Worm (Caenorhabditis elegans) whole organism, L3 larva: ENCODE measurements around the gene lbp-3.
A peak's percentile ranks its signal among the peaks of the same experiment; 100 is the strongest.

ENCODE experiments used
- R02D3.7 ChIP-seq: fragments of 150-350 bp; optimal IDR thresholded peaks from 2 replicates; lab custom pipeline; 2014; ENCODE audit warnings: missing biosample characterization, missing genetic modification characterization
- ZK546.5 ChIP-seq: sonication (generic microtip); optimal IDR thresholded peaks from 2 replicates; lab custom pipeline; 2017; ENCODE audit warnings: missing biosample characterization, missing genetic modification characterization
- ama-1 ChIP-seq: fragments of 150-350 bp; optimal IDR thresholded peaks from 2 replicates; lab custom pipeline; 2018
- ceh-16 ChIP-seq: sonication (generic microtip); optimal IDR thresholded peaks from 2 replicates; lab custom pipeline; 2017; ENCODE audit warnings: missing biosample characterization, missing genetic modification characterization
- ceh-9 ChIP-seq: sonication (generic microtip); optimal IDR thresholded peaks from 2 replicates; lab custom pipeline; 2018; ENCODE audit warnings: missing biosample characterization, missing genetic modification characterization
- egl-5 ChIP-seq: fragments of 150-350 bp; optimal IDR thresholded peaks from 2 replicates; lab custom pipeline; 2017; ENCODE audit warnings: missing biosample characterization, missing genetic modification reagents, missing genetic modification characterization, inconsistent platforms
- elt-1 ChIP-seq: fragments of 150-350 bp; optimal IDR thresholded peaks from 2 replicates; lab custom pipeline; 2014; ENCODE audit warnings: missing biosample characterization, missing genetic modification characterization
- elt-2 ChIP-seq: sonication (generic microtip); optimal IDR thresholded peaks from 2 replicates; lab custom pipeline; 2016; ENCODE audit warnings: missing genetic modification reagents, mild to moderate bottlenecking, missing genetic modification characterization, missing compliant biosample characterization
- elt-3 ChIP-seq, 3 experiments: fragments of 150-350 bp in 1 of 3; sonication (generic microtip) in 2 of 3; optimal IDR thresholded peaks; 2 replicates in 2 of 3; 4 replicates in 1 of 3; lab custom pipeline; 2014 to 2017; ENCODE audit warnings: missing biosample characterization in 3 of 3, missing genetic modification characterization in 3 of 3
- eor-1 ChIP-seq, 2 experiments: fragments of 150-350 bp; optimal IDR thresholded peaks; 2 replicates each; lab custom pipeline; 2014 to 2018; ENCODE audit warnings: missing biosample characterization in 2 of 2, missing genetic modification characterization in 2 of 2
- fkh-10 ChIP-seq: sonication (generic microtip); optimal IDR thresholded peaks from 2 replicates; lab custom pipeline; 2017; ENCODE audit warnings: missing biosample characterization, missing genetic modification reagents, missing genetic modification characterization
- fkh-2 ChIP-seq: fragments of 150-350 bp; optimal IDR thresholded peaks from 2 replicates; lab custom pipeline; 2014; ENCODE audit warnings: missing biosample characterization, missing genetic modification reagents, missing genetic modification characterization
- fos-1 ChIP-seq: fragments of 150-350 bp; optimal IDR thresholded peaks from 2 replicates; lab custom pipeline; 2014; ENCODE audit warnings: missing biosample characterization, missing genetic modification characterization
- hmg-11 ChIP-seq: sonication (generic microtip); optimal IDR thresholded peaks from 2 replicates; lab custom pipeline; 2016; ENCODE audit warnings: missing genetic modification characterization, missing compliant biosample characterization
- jun-1 ChIP-seq: fragments of 150-350 bp; optimal IDR thresholded peaks from 2 replicates; lab custom pipeline; 2014; ENCODE audit warnings: missing biosample characterization, missing genetic modification reagents, missing genetic modification characterization
- lin-15B ChIP-seq: fragments of 150-350 bp; optimal IDR thresholded peaks from 2 replicates; lab custom pipeline; 2014; ENCODE audit warnings: missing biosample characterization, missing genetic modification characterization
- lin-39 ChIP-seq: fragments of 150-350 bp; optimal IDR thresholded peaks from 2 replicates; lab custom pipeline; 2018; ENCODE audit warnings: missing biosample characterization, missing genetic modification reagents, missing genetic modification characterization
- lsy-12 ChIP-seq: sonication (generic microtip); optimal IDR thresholded peaks from 2 replicates; lab custom pipeline; 2016; ENCODE audit warnings: mild to moderate bottlenecking, missing genetic modification characterization, missing compliant biosample characterization
- mml-1 ChIP-seq: fragments of 150-350 bp; sonication (generic microtip); optimal IDR thresholded peaks from 3 replicates; lab custom pipeline; 2014; ENCODE audit warnings: missing biosample characterization, missing genetic modification characterization
- nfya-1 ChIP-seq: sonication (generic microtip); optimal IDR thresholded peaks from 2 replicates; lab custom pipeline; 2017; ENCODE audit warnings: missing genetic modification characterization, mild to moderate bottlenecking, missing compliant biosample characterization, antibody characterized with exemption, moderate library complexity; ENCODE audit not compliant: insufficient read depth
- nhr-12 ChIP-seq: fragments of 150-350 bp; optimal IDR thresholded peaks from 2 replicates; lab custom pipeline; 2014; ENCODE audit warnings: missing biosample characterization, missing genetic modification characterization
- nhr-23 ChIP-seq: fragments of 150-350 bp; optimal IDR thresholded peaks from 2 replicates; lab custom pipeline; 2014; ENCODE audit warnings: missing biosample characterization, missing genetic modification reagents, missing genetic modification characterization
- nhr-237 ChIP-seq: fragments of 150-350 bp; optimal IDR thresholded peaks from 2 replicates; lab custom pipeline; 2014; ENCODE audit warnings: missing biosample characterization, missing genetic modification characterization
- nhr-25 ChIP-seq: sonication (generic microtip); optimal IDR thresholded peaks from 2 replicates; lab custom pipeline; 2017; ENCODE audit warnings: missing biosample characterization, missing genetic modification characterization
- nhr-28 ChIP-seq: fragments of 150-350 bp; optimal IDR thresholded peaks from 2 replicates; lab custom pipeline; 2014; ENCODE audit warnings: missing biosample characterization, missing genetic modification characterization
- nhr-67 ChIP-seq: fragments of 150-350 bp; optimal IDR thresholded peaks from 2 replicates; lab custom pipeline; 2014; ENCODE audit warnings: missing biosample characterization, missing genetic modification characterization
- nhr-77 ChIP-seq: fragments of 150-350 bp; optimal IDR thresholded peaks from 2 replicates; lab custom pipeline; 2014; ENCODE audit warnings: missing biosample characterization, missing genetic modification characterization
- pha-4 ChIP-seq: fragments of 150-350 bp; optimal IDR thresholded peaks from 2 replicates; lab custom pipeline; 2014; ENCODE audit warnings: missing biosample characterization, missing genetic modification reagents, missing genetic modification characterization
- pqm-1 ChIP-seq: fragments of 150-350 bp; optimal IDR thresholded peaks from 2 replicates; lab custom pipeline; 2017; ENCODE audit warnings: missing biosample characterization, missing genetic modification characterization, inconsistent platforms
- sea-2 ChIP-seq: fragments of 150-350 bp; sonication (generic microtip); optimal IDR thresholded peaks from 4 replicates; lab custom pipeline; 2014; ENCODE audit warnings: missing biosample characterization, missing genetic modification reagents, missing genetic modification characterization
- snpc-4 ChIP-seq: fragments of 150-350 bp; optimal IDR thresholded peaks from 2 replicates; lab custom pipeline; 2014; ENCODE audit warnings: missing biosample characterization, missing genetic modification characterization
- tbx-2 ChIP-seq: sonication (generic microtip); optimal IDR thresholded peaks from 2 replicates; lab custom pipeline; 2016; ENCODE audit warnings: mild to moderate bottlenecking, missing genetic modification characterization, missing compliant biosample characterization
- unc-39 ChIP-seq: sonication (generic microtip); optimal IDR thresholded peaks from 4 replicates; lab custom pipeline; 2017; ENCODE audit warnings: missing biosample characterization, missing genetic modification characterization
- unc-62 ChIP-seq: fragments of 150-350 bp; sonication (generic microtip); optimal IDR thresholded peaks from 4 replicates; lab custom pipeline; 2014; ENCODE audit warnings: missing biosample characterization, missing genetic modification reagents, missing genetic modification characterization
- zag-1 ChIP-seq: fragments of 150-350 bp; optimal IDR thresholded peaks from 2 replicates; lab custom pipeline; 2014; ENCODE audit warnings: missing biosample characterization, missing genetic modification characterization
- ztf-11 ChIP-seq: fragments of 150-350 bp; optimal IDR thresholded peaks from 2 replicates; lab custom pipeline; 2014; ENCODE audit warnings: missing biosample characterization, missing genetic modification characterization
- ztf-4 ChIP-seq: fragments of 150-350 bp; optimal IDR thresholded peaks from 2 replicates; lab custom pipeline; 2014; ENCODE audit warnings: missing biosample characterization, missing genetic modification characterization

Gene lbp-3

DNA sequence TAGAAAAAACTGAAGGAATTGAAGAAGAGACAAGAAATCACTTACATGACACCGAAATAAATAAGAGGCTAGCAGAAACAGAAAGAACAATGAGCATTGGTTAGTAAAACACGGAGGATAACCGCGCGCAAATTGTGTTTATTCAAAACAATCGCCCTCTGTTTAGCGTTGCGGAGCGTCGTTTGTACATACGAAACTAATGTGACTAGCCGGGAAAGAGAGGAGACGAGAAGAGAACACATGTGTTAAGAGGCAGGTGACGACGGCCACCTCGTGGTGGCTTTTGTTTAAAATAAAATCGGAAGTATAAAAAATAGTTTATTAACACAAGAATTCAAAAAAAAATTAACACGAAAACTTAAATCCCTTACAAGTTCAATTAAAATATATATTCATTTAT is 11.4 kb upstream of the lbp-3 start, which contains the start of gene F40F4.7:
F40F4.7 (minus strand) TSS at position 122 of the 400 bp plus-strand sequence.
- TF ChIP-seq tbx-2 (tag; lab: Kevin White, UChicago) (no peak), lin-15B (tag; lab: Kevin White, UChicago) (peak; percentile 35), eor-1 (tag; optimal IDR thresholded peaks at IDR 0.05; lab: Kevin White, UChicago) (no peak), nhr-12 (tag; lab: Kevin White, UChicago) (no peak), pha-4 (peak; percentile 93), pqm-1 (tag; lab: Kevin White, UChicago) (peak; percentile 39), ztf-4 (tag; lab: Kevin White, UChicago) (no peak), nhr-25 (tag; lab: Kevin White, UChicago) (peak; percentile 47), hmg-11 (tag; lab: Kevin White, UChicago) (peak; percentile 20), jun-1 (tag; lab: Kevin White, UChicago) (peak; percentile 38), unc-62 (GFP tag; lab: Kevin White, UChicago) (no peak), nfya-1 (tag; lab: Kevin White, UChicago) (no peak), nhr-67 (tag; lab: Kevin White, UChicago) (no peak), ceh-9 (tag; lab: Kevin White, UChicago) (no peak), nhr-23 (tag; lab: Kevin White, UChicago) (peak; percentile 49), snpc-4 (no peak), lin-39 (tag; lab: Kevin White, UChicago) (peak; percentile 45), fkh-10 (GFP tag; lab: Kevin White, UChicago) (no peak), elt-2 (peak; percentile 59), egl-5 (peak; percentile 74), fos-1 (tag; lab: Kevin White, UChicago) (no peak), fkh-2 (no peak)

DNA sequence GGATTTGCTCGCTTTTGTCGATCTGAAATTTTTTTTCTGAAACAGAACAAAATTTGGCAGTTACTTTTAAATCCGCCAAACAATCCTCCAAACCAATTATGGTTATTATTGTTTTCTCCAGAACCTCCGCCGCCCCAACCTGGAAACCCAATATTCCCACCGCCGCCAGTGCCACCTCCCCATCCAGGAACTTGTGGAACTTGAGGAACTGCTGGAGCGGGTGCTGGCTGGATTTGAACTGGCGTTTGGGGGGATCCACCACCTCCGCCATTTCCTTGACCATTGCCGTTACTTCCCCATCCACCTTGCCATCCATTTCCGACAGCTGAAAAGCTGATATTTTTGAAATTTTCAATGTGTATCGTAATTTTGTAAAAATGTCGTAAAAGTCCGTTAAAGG is 9.4 kb upstream of the lbp-3 start:
- TF ChIP-seq elt-3 (tag; optimal IDR thresholded peaks at IDR 0.05; lab: Kevin White, UChicago) = no peak
- TF ChIP-seq nhr-67 (tag; lab: Kevin White, UChicago) = no peak
- no peak for TF ChIP-seq nhr-28 (tag; lab: Kevin White, UChicago)
- no peak for TF ChIP-seq elt-2
- no peak for TF ChIP-seq pqm-1 (tag; lab: Kevin White, UChicago)
- TF ChIP-seq lsy-12 = no peak
- no peak for TF ChIP-seq ztf-11 (tag; lab: Kevin White, UChicago)

DNA sequence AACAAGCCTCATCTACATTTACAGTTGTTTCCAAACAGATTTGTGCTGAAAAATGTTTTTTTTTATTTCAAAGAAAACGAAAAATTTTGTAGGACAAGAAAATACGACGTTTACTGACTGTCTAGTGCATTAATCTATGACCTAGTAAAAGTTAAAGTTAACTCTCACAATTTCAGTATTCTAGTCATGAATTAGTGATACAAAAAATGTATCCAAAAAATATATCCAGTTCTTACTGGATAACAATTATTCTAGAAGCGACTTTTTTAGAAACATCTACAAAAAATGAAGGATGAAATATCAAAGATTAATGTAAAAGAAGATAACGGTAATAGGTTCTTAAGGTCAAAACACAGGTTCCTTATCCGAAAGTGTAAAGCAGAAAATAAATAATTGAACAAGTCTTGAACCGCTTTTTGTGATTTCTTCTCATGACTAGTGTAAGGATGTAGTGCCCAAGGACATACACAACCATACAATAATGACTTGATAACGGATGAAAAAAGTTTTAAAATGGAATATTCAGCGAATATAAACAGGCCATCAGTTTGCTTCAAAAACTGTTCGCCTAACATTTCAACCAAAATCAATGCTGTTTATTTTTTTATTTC is 6.6 kb upstream of the lbp-3 start, which contains the start of gene pqn-37:
pqn-37 (minus strand) TSS at position 51 of the 611 bp plus-strand sequence.
- TF ChIP-seq egl-5 (no peak), nhr-25 (tag; lab: Kevin White, UChicago) (peak; percentile 47)

DNA sequence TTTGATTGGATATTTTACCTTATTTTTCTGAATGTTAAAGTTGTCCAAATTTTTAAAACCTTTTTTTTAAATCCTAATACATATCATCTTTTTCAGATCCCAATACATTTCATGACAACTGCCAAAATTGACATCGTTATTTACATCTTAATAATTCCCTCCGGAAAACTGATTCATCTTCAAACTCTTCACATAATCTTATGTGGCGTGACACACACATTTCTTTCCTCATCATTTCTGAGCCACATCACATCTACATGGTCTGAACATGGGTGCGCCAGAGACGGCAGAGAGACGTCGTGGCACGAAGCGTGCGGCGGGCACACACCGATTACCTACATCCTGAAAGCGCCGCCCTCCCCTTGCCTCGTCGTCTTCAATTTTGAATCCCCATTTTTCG is 4.7 kb upstream of the lbp-3 start, which contains the start of gene tba-9:
tba-9 (plus strand) TSS at position 301 of the 400 bp plus-strand sequence.
- TF ChIP-seq nhr-67 (tag; lab: Kevin White, UChicago) (no peak), sea-2 (GFP tag; lab: Kevin White, UChicago) (no peak), zag-1 (tag; lab: Kevin White, UChicago) (no peak), elt-3 (tag; optimal IDR thresholded peaks at IDR 0.05; lab: Kevin White, UChicago) (no peak), snpc-4 (no peak), hmg-11 (tag; lab: Kevin White, UChicago) (no peak), ZK546.5 (tag; lab: Kevin White, UChicago) (no peak), ceh-9 (tag; lab: Kevin White, UChicago) (no peak), unc-39 (tag; lab: Kevin White, UChicago) (no peak), nhr-77 (tag; lab: Kevin White, UChicago) (no peak), jun-1 (tag; lab: Kevin White, UChicago) (no peak), pqm-1 (tag; lab: Kevin White, UChicago) (no peak), ama-1 (lab: Kevin White, UChicago) (no peak), elt-1 (tag; lab: Kevin White, UChicago) (no peak), nhr-237 (tag; lab: Kevin White, UChicago) (no peak), mml-1 (tag; lab: Kevin White, UChicago) (no peak), R02D3.7 (tag; lab: Kevin White, UChicago) (no peak), pha-4 (no peak), elt-2 (no peak), ceh-16 (tag; lab: Kevin White, UChicago) (no peak)
- TF ChIP-seq, all 47 proteins: peak for 0
